Worm (Caenorhabditis elegans): ENCODE results near the gene T05H10.1.

DNA sequence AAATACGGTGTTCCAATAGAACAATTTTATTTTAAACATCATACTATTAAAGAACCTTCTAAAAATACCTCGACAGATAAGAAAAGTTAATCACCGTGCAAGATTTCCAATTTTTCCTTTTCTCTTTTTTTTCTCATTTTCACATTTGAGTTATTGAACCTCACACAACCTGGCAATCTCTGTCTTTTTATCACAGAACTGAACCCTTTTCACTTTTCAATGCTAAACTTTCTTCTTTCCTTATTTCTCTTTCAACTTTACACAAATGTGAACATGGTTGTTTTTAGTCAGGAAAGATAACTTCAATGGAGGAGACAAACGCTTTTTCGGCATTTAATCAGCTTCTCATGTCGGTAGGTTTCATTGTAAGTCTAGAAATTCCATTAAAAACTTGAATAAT lies 10.5 kb downstream of the T05H10.1 start, which contains the start of gene T05H10.4:
- no peak for TF ChIP-seq nhr-28 (tag; optimal IDR thresholded peaks at IDR 0.05)
- no peak for TF ChIP-seq ces-1 (GFP tag; optimal IDR thresholded peaks at IDR 0.05)
- TF ChIP-seq mep-1 (tag; optimal IDR thresholded peaks at IDR 0.05): no peak
- TF ChIP-seq lin-13 (tag; optimal IDR thresholded peaks at IDR 0.05): no peak
- no peak for TF ChIP-seq mls-2 (tag; optimal IDR thresholded peaks at IDR 0.05)
- TF ChIP-seq lsy-2 (tag; optimal IDR thresholded peaks at IDR 0.05): no peak

Data from whole organism, mixed stage, embryonic.